Worm (Caenorhabditis elegans) whole organism, L4 larva: ENCODE data around the gene ccd-5.

Experiments
- F26F4.8 ChIP-seq: fragments of 200-800 bp; sonication (Bioruptor generic); conservative IDR thresholded peaks from 2 replicates; pipeline ENCODE4 v1.3.6; 2022; ENCODE audit warnings: missing genetic modification characterization, missing compliant biosample characterization
- nhr-28 ChIP-seq: fragments of 150-350 bp; optimal IDR thresholded peaks from 2 replicates; lab custom pipeline; 2014; ENCODE audit warnings: missing biosample characterization, missing genetic modification characterization
- skn-1 ChIP-seq: fragments of 150-350 bp; optimal IDR thresholded peaks from 2 replicates; lab custom pipeline; 2014; ENCODE audit warnings: missing biosample characterization, missing genetic modification characterization

ce11 chrX:2520461-2520860 is 52.0 kb downstream of the ccd-5 start:
- TF ChIP-seq nhr-28 (tag; lab: Kevin White, UChicago) (no peak), F26F4.8 (GFP tag; lab: Robert Waterston, UW) (no peak), skn-1 (tag; lab: Kevin White, UChicago) (no peak)
